Worm (Caenorhabditis elegans): ENCODE results near the gene lgc-44.
A peak's percentile ranks its signal among the peaks of the same experiment; 100 is the strongest.

- peak; percentile 68 for TF ChIP-seq elt-2 (tag; optimal IDR thresholded peaks at IDR 0.05)
- TF ChIP-seq pha-4 (tag; optimal IDR thresholded peaks at IDR 0.05), result no peak
- TF ChIP-seq rnt-1 (tag; optimal IDR thresholded peaks at IDR 0.05), result no peak
- TF ChIP-seq ceh-14 (tag; optimal IDR thresholded peaks at IDR 0.05), result no peak
- no peak for TF ChIP-seq pros-1 (tag; optimal IDR thresholded peaks at IDR 0.05)
- TF ChIP-seq lin-11 (tag; optimal IDR thresholded peaks at IDR 0.05), result no peak
- TF ChIP-seq pag-3 (tag; optimal IDR thresholded peaks at IDR 0.05; ENCODE audit: borderline replicate concordance), result no peak
- no peak for TF ChIP-seq unc-55 (GFP tag; optimal IDR thresholded peaks at IDR 0.05)
- TF ChIP-seq ceh-2 (tag; optimal IDR thresholded peaks at IDR 0.05), result no peak
- no peak for TF ChIP-seq dve-1 (tag; optimal IDR thresholded peaks at IDR 0.05)
Observed at ce11 chrV:11674594-11675579, 2.5 kb upstream of the lgc-44 start.

Measured in whole organism, late embryonic.